Comparison of ENCODE assay signal across 1 fruit fly cellular context in genomic region chr3R:21922674-21923323, dm6.
A peak's percentile ranks its signal among the peaks of the same experiment; 100 is the strongest.
TF ChIP-seq lines count a peak whose summit lies in the region.

No protein-coding gene starts in this region.

TF ChIP-seq in whole organism, prepupa, 60 proteins besides CTCF, POLR2A, EP300 and RAD21 (continued from another document):
- TF ChIP-seq CG11294 (GFP tag; IDR thresholded peaks at IDR 0.05; lab: Robert Waterston, UW) (no peak), CG6163 (GFP tag; IDR thresholded peaks at IDR 0.05; lab: Robert Waterston, UW) (peak; percentile 46; the same call in 2 of the 3 replicates), Sox15 (GFP tag; optimal IDR thresholded peaks at IDR 0.05; lab: Kevin White, UChicago) (peak; percentile 53), CG10669 (GFP tag; optimal IDR thresholded peaks at IDR 0.05; lab: Kevin White, UChicago) (peak; percentile 89), Hr38 (GFP tag; optimal IDR thresholded peaks at IDR 0.05; lab: Kevin White, UChicago) (no peak), dsx (GFP tag; optimal IDR thresholded peaks at IDR 0.05; lab: Kevin White, UChicago; ENCODE audit: poor library complexity, severe bottlenecking) (peak; percentile 93), ss (GFP tag; optimal IDR thresholded peaks at IDR 0.05; lab: Kevin White, UChicago) (peak; percentile 82 to 91), Blimp-1 (GFP tag; optimal IDR thresholded peaks at IDR 0.05; lab: Kevin White, UChicago) (peak; percentile 90), CG3032 (tag; optimal IDR thresholded peaks at IDR 0.05; lab: Kevin White, UChicago) (peak; percentile 95), CG8319 (GFP tag; optimal IDR thresholded peaks at IDR 0.05; lab: Kevin White, UChicago) (peak; percentile 40), CG10631 (GFP tag; optimal IDR thresholded peaks at IDR 0.05; lab: Kevin White, UChicago) (peak; percentile 86), CG4318 (GFP tag; optimal IDR thresholded peaks at IDR 0.05; lab: Kevin White, UChicago) (peak; percentile 20), cyc (GFP tag; optimal IDR thresholded peaks at IDR 0.05; lab: Kevin White, UChicago) (peak; percentile 25), Lpt (GFP tag; optimal IDR thresholded peaks at IDR 0.05; lab: Kevin White, UChicago) (peak; percentile 34), CG6792 (GFP tag; optimal IDR thresholded peaks at IDR 0.05; lab: Kevin White, UChicago) (peak; percentile 61), Ets96B (tag; optimal IDR thresholded peaks at IDR 0.05; lab: Kevin White, UChicago) (peak; percentile 93), CG11902 (GFP tag; optimal IDR thresholded peaks at IDR 0.05; lab: Kevin White, UChicago) (peak; percentile 60), CG9139 (GFP tag; optimal IDR thresholded peaks at IDR 0.05; lab: Kevin White, UChicago) (peak; percentile 82), CG16779 (tag; optimal IDR thresholded peaks at IDR 0.05; lab: Kevin White, UChicago) (peak; percentile 63), CG11762 (GFP tag; optimal IDR thresholded peaks at IDR 0.05; lab: Kevin White, UChicago; ENCODE audit: insufficient read depth) (peak; percentile 63), Hr39 (GFP tag; optimal IDR thresholded peaks at IDR 0.05; lab: Kevin White, UChicago) (peak; percentile 40), net (GFP tag; optimal IDR thresholded peaks at IDR 0.05; lab: Kevin White, UChicago) (peak; percentile 61), Smox (GFP tag; optimal IDR thresholded peaks at IDR 0.05; lab: Kevin White, UChicago) (peak; percentile 14), pdm3 (GFP tag; optimal IDR thresholded peaks at IDR 0.05; lab: Kevin White, UChicago) (peak; percentile 77), Gug (GFP tag; IDR thresholded peaks at IDR 0.05; lab: Robert Waterston, UW) (0 out of 2 replicates have a peak, but pooled peaks have one; percentile 23), CG6808 (GFP tag; optimal IDR thresholded peaks at IDR 0.05; lab: Kevin White, UChicago) (peak; percentile 90), acj6 (GFP tag; optimal IDR thresholded peaks at IDR 0.05; lab: Kevin White, UChicago) (peak; percentile 77), CG8119 (GFP tag; IDR thresholded peaks at IDR 0.05; lab: Robert Waterston, UW) (peak; percentile 51; the same call in 2 of the 3 replicates), Sox14 (GFP tag; optimal IDR thresholded peaks at IDR 0.05; lab: Kevin White, UChicago) (peak; percentile 66), Met (GFP tag; optimal IDR thresholded peaks at IDR 0.05; lab: Kevin White, UChicago) (peak; percentile 25), spab (GFP tag; optimal IDR thresholded peaks at IDR 0.05; lab: Kevin White, UChicago) (peak; percentile 91)
TF ChIP-seq in whole organism, prepupa: peak in this region for 52.
